Worm (Caenorhabditis elegans) whole organism, mixed stage, embryonic: ENCODE data around the gene K07F5.12.

Experiments used
- M03D4.4 ChIP-seq: sonication (generic microtip); optimal IDR thresholded peaks from 2 replicates; lab custom pipeline; 2017; ENCODE audit warnings: mild to moderate bottlenecking, missing genetic modification characterization, missing compliant biosample characterization
- bed-3 ChIP-seq: fragments of 200-800 bp; sonication (Bioruptor generic); optimal IDR thresholded peaks from 3 replicates; lab custom pipeline; 2018; ENCODE audit warnings: mild to moderate bottlenecking, missing genetic modification characterization, moderate library complexity, missing compliant biosample characterization
- blmp-1 ChIP-seq: fragments of 150-350 bp; optimal IDR thresholded peaks from 2 replicates; lab custom pipeline; 2014; ENCODE audit warnings: missing biosample characterization, missing genetic modification characterization
- ceh-39 ChIP-seq: fragments of 150-350 bp; optimal IDR thresholded peaks from 2 replicates; lab custom pipeline; 2014; ENCODE audit warnings: missing biosample characterization, missing genetic modification characterization
- ceh-43 ChIP-seq: fragments of 200-800 bp; sonication (Bioruptor generic); optimal IDR thresholded peaks from 2 replicates; lab custom pipeline; 2018; ENCODE audit warnings: mild to moderate bottlenecking, missing genetic modification characterization, moderate library complexity, missing compliant biosample characterization
- ceh-83 ChIP-seq: fragments of 200-800 bp; sonication (Bioruptor generic); optimal IDR thresholded peaks from 2 replicates; lab custom pipeline; 2018; ENCODE audit warnings: mild to moderate bottlenecking, missing genetic modification characterization, missing compliant biosample characterization
- cnd-1 ChIP-seq: fragments of 200-800 bp; sonication (Bioruptor generic); optimal IDR thresholded peaks from 2 replicates; lab custom pipeline; 2018; ENCODE audit warnings: mild to moderate bottlenecking, missing genetic modification characterization, missing compliant biosample characterization
- drap-1 ChIP-seq: fragments of 200-800 bp; sonication (Bioruptor generic); optimal IDR thresholded peaks from 3 replicates; lab custom pipeline; 2018; ENCODE audit warnings: mild to moderate bottlenecking, missing genetic modification characterization, missing compliant biosample characterization
- elt-1 ChIP-seq: sonication (generic microtip); optimal IDR thresholded peaks from 2 replicates; lab custom pipeline; 2017; ENCODE audit warnings: missing genetic modification characterization, mild to moderate bottlenecking, missing compliant biosample characterization, antibody characterized with exemption, moderate library complexity, borderline replicate concordance; ENCODE audit not compliant: insufficient read depth
- flh-1 ChIP-seq: fragments of 200-800 bp; sonication (Bioruptor generic); optimal IDR thresholded peaks from 2 replicates; lab custom pipeline; 2018; ENCODE audit warnings: mild to moderate bottlenecking, missing genetic modification characterization, moderate library complexity, missing compliant biosample characterization
- ham-2 ChIP-seq: fragments of 200-800 bp; sonication (Bioruptor generic); optimal IDR thresholded peaks from 2 replicates; lab custom pipeline; 2018; ENCODE audit warnings: mild to moderate bottlenecking, missing genetic modification characterization, missing compliant biosample characterization
- hlh-1 ChIP-seq: fragments of 150-350 bp; optimal IDR thresholded peaks from 2 replicates; lab custom pipeline; 2014; ENCODE audit warnings: missing biosample characterization, missing genetic modification reagents, missing genetic modification characterization
- lin-13 ChIP-seq: fragments of 150-350 bp; optimal IDR thresholded peaks from 2 replicates; lab custom pipeline; 2014; ENCODE audit warnings: missing biosample characterization, missing genetic modification characterization
- lin-32 ChIP-seq: fragments of 200-800 bp; sonication (Bioruptor generic); optimal IDR thresholded peaks from 2 replicates; lab custom pipeline; 2018; ENCODE audit warnings: mild to moderate bottlenecking, missing genetic modification characterization, missing compliant biosample characterization
- mab-5 ChIP-seq: fragments of 150-350 bp; optimal IDR thresholded peaks from 2 replicates; lab custom pipeline; 2014; ENCODE audit warnings: missing biosample characterization, missing genetic modification characterization
- mls-2 ChIP-seq: sonication (generic microtip); optimal IDR thresholded peaks from 2 replicates; lab custom pipeline; 2016; ENCODE audit warnings: mild to moderate bottlenecking, missing genetic modification characterization, moderate library complexity, missing compliant biosample characterization
- nhr-12 ChIP-seq: fragments of 150-350 bp; optimal IDR thresholded peaks from 2 replicates; lab custom pipeline; 2014; ENCODE audit warnings: missing biosample characterization, missing genetic modification characterization
- nhr-2 ChIP-seq: fragments of 150-350 bp; optimal IDR thresholded peaks from 2 replicates; lab custom pipeline; 2014; ENCODE audit warnings: missing biosample characterization, missing genetic modification characterization
- nhr-237 ChIP-seq: fragments of 150-350 bp; optimal IDR thresholded peaks from 2 replicates; lab custom pipeline; 2014; ENCODE audit warnings: missing biosample characterization, missing genetic modification characterization
- nhr-28 ChIP-seq: fragments of 150-350 bp; optimal IDR thresholded peaks from 2 replicates; lab custom pipeline; 2014; ENCODE audit warnings: missing biosample characterization, missing genetic modification characterization
- nhr-76 ChIP-seq: sonication (generic microtip); optimal IDR thresholded peaks from 2 replicates; lab custom pipeline; 2017; ENCODE audit warnings: missing biosample characterization, missing genetic modification characterization
- pha-4 ChIP-seq: fragments of 150-350 bp; optimal IDR thresholded peaks from 2 replicates; lab custom pipeline; 2018; ENCODE audit warnings: missing biosample characterization, missing genetic modification reagents, missing genetic modification characterization
- sem-2 ChIP-seq: fragments of 200-800 bp; sonication (Bioruptor generic); optimal IDR thresholded peaks from 2 replicates; lab custom pipeline; 2018; ENCODE audit warnings: mild to moderate bottlenecking, missing genetic modification characterization, missing compliant biosample characterization
- snpc-4 ChIP-seq: fragments of 150-350 bp; optimal IDR thresholded peaks from 2 replicates; lab custom pipeline; 2014; ENCODE audit warnings: missing biosample characterization, missing genetic modification characterization
- sptf-1 ChIP-seq: sonication (generic microtip); optimal IDR thresholded peaks from 2 replicates; lab custom pipeline; 2017; ENCODE audit warnings: mild to moderate bottlenecking, missing genetic modification characterization, moderate library complexity, missing compliant biosample characterization
- tbx-8 ChIP-seq: fragments of 200-800 bp; sonication (Bioruptor generic); optimal IDR thresholded peaks from 2 replicates; lab custom pipeline; 2018; ENCODE audit warnings: mild to moderate bottlenecking, missing genetic modification characterization, moderate library complexity, missing compliant biosample characterization
- unc-120 ChIP-seq: sonication (generic microtip); optimal IDR thresholded peaks from 2 replicates; lab custom pipeline; 2017; ENCODE audit warnings: missing genetic modification characterization, missing compliant biosample characterization; ENCODE audit not compliant: poor library complexity, severe bottlenecking
- unc-39 ChIP-seq: fragments of 150-350 bp; optimal IDR thresholded peaks from 2 replicates; lab custom pipeline; 2014; ENCODE audit warnings: missing biosample characterization, missing genetic modification characterization
- unc-62 ChIP-seq: fragments of 150-350 bp; optimal IDR thresholded peaks from 2 replicates; lab custom pipeline; 2014; ENCODE audit warnings: missing biosample characterization, missing genetic modification reagents, missing genetic modification characterization
- zip-8 ChIP-seq: fragments of 150-350 bp; optimal IDR thresholded peaks from 2 replicates; lab custom pipeline; 2014; ENCODE audit warnings: missing biosample characterization, missing genetic modification characterization

The K07F5.12 gene

DNA sequence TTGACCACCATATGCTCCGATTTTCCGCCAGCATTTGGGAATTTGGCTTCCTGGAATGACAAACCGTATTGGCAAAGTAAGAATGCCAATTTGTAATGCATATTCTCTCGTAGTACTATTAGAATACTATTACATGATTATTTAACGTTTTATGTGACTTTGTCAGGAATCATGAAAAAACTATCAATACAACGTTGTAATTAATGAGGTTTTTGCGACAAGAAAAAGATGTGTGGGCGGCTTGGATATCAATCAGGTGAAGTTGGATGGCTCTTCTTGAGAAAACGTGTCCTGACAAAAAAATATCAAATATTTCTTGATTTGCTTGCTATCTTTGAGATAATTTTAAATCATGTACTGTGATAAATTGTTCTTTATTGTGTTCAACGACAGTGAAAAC is 7.7 kb upstream of the K07F5.12 start, which contains the start of gene K07F5.7:
TSS of gene K07F5.7 (minus strand) at position 101 of the 400 bp plus-strand sequence.
- TF ChIP-seq mls-2 (no peak), drap-1 (GFP tag; lab: Kevin White, UChicago) (no peak), unc-39 (no peak), hlh-1 (no peak), elt-1 (no peak), bed-3 (GFP tag; lab: Kevin White, UChicago) (no peak), nhr-12 (no peak), M03D4.4 (no peak)

- TF ChIP-seq flh-1 (GFP tag; lab: Kevin White, UChicago) (no peak), bed-3 (GFP tag; lab: Kevin White, UChicago) (no peak), snpc-4 (no peak), unc-120 (tag; lab: Kevin White, UChicago) (no peak), nhr-12 (no peak), lin-32 (GFP tag; lab: Kevin White, UChicago) (no peak), cnd-1 (no peak), drap-1 (GFP tag; lab: Kevin White, UChicago) (no peak), nhr-28 (tag; lab: Kevin White, UChicago) (no peak), ceh-43 (GFP tag; lab: Kevin White, UChicago) (no peak), lin-13 (tag; lab: Kevin White, UChicago) (no peak), sptf-1 (no peak), ham-2 (GFP tag; lab: Kevin White, UChicago) (no peak), mls-2 (no peak), nhr-237 (tag; lab: Kevin White, UChicago) (no peak), ceh-83 (no peak), tbx-8 (GFP tag; lab: Kevin White, UChicago) (no peak), mab-5 (no peak), nhr-2 (no peak)
These were observed 6.2 kb upstream of the K07F5.12 start, which contains the start of gene K07F5.8 for ce11 chrIV:9849624-9850023. TSS of gene K07F5.8 (minus strand) at chrIV:9849724.

- TF ChIP-seq unc-39 (no peak), nhr-12 (no peak), sem-2 (GFP tag; lab: Kevin White, UChicago) (no peak), lin-32 (GFP tag; lab: Kevin White, UChicago) (no peak), mls-2 (no peak), M03D4.4 (no peak), bed-3 (GFP tag; lab: Kevin White, UChicago) (no peak), unc-120 (tag; lab: Kevin White, UChicago) (no peak), ceh-39 (tag; lab: Kevin White, UChicago) (no peak)
These were observed 4.9 kb upstream of the K07F5.12 start, which contains the start of gene ssp-10 for ce11 chrIV:9850931-9851330. TSS of gene ssp-10 (minus strand) at chrIV:9851031.

DNA sequence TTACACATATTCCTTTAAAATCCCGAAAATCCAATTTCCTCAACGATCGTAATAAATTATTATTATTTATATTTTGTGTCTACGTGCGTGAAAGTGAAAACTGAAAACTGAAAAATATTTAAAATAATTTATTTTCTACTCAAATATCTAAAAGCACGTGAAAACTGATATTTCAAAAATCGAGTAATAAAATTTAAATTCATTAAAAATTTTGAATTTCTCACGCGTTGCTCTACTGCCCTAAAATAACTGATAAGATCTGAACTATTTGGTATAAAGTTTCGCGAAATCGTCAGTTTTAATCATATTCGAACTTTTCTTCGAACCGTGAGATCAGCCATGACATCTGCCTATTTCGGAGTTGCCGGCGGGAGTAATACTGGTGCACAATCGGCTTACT is 3.6 kb upstream of the K07F5.12 start, which contains the start of gene ssq-1:
TSS of gene ssq-1 (plus strand) at position 301 of the 400 bp plus-strand sequence.
- TF ChIP-seq lin-32 (GFP tag; lab: Kevin White, UChicago) (no peak), pha-4 (tag; lab: Kevin White, UChicago) (no peak), ceh-39 (tag; lab: Kevin White, UChicago) (no peak), lin-13 (tag; lab: Kevin White, UChicago) (no peak)

DNA sequence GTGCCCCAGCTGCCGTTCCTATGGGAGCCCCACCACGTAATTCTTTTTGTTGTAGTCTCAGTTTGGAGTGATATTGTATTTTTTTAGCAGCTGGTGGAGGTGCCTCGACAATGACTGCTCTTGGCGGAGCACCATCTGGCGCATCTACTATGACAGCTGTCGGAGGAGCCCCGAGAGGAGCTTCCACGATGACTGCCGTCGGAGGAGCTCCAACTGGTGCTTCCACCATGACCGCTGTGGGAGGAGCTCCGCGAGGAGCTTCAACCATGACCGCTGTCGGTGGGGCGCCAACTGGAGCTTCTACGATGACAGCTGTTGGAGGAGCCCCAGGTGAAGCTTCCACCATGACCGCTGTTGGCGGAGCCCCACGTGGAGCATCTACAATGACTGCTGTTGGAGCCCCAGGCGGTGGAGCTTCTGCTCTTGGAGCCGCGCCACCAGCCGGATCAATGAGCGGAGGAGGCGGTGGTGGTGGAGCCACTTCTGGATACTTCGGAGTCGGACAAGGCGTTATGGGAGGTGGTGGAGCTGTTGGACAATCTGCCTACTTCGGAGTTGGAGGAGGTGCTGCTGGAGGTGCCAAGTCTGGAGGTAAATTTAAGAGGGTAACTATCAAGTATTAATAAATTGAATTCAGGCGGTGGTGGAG is 2.9 kb upstream of the K07F5.12 start:
- TF ChIP-seq lin-32 (GFP tag; lab: Kevin White, UChicago): peak; percentile 62
- no peak for TF ChIP-seq bed-3 (GFP tag; lab: Kevin White, UChicago)

DNA sequence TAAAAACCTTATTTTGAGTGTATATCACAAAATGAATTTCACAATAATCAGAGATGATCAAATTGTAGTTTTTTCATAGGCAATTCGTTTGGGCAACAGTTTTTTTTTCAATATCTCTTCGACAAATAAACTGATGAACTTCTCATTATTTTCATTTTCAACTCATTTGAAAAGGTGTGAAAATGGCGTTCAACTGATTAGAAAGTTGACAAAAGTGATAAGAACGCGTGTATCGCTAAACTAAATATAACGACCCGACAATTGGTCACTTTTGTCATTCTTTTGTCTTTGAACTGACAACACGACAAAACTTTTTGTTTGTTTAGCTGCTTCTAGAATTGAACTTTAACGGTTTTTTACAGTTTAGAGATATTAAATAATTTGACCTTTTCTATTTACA is 860 bp upstream of the K07F5.12 start:
- TF ChIP-seq sem-2 (GFP tag; lab: Kevin White, UChicago) (no peak), sptf-1 (no peak), blmp-1 (tag; lab: Kevin White, UChicago) (no peak), unc-39 (no peak), drap-1 (GFP tag; lab: Kevin White, UChicago) (no peak), unc-62 (GFP tag; lab: Kevin White, UChicago) (no peak), M03D4.4 (no peak), nhr-76 (no peak), mls-2 (no peak), zip-8 (tag; lab: Kevin White, UChicago) (no peak), nhr-2 (no peak)
